Worm (Caenorhabditis elegans): Measurements from ENCODE around the gene C26B9.5.

C26B9.5 gene

ce11 chrX:5321563-5321962 is 7.7 kb upstream of the C26B9.5 start:
- TF ChIP-seq zag-1 (tag; optimal IDR thresholded peaks at IDR 0.05), result no peak
- no peak for TF ChIP-seq skn-1 (tag; optimal IDR thresholded peaks at IDR 0.05)
- TF ChIP-seq unc-39 (tag; optimal IDR thresholded peaks at IDR 0.05), result no peak
- no peak for TF ChIP-seq elt-1 (tag; optimal IDR thresholded peaks at IDR 0.05)
- no peak for TF ChIP-seq sem-4 (tag; optimal IDR thresholded peaks at IDR 0.05)
- TF ChIP-seq mab-5 (tag; optimal IDR thresholded peaks at IDR 0.05), result no peak
- no peak for TF ChIP-seq ztf-11 (tag; optimal IDR thresholded peaks at IDR 0.05)
- TF ChIP-seq dmd-4 (tag; optimal IDR thresholded peaks at IDR 0.05), result no peak
- TF ChIP-seq elt-3 (tag; optimal IDR thresholded peaks at IDR 0.05), result no peak
- no peak for TF ChIP-seq peb-1 (tag; optimal IDR thresholded peaks at IDR 0.05)
- TF ChIP-seq egl-27 (tag; optimal IDR thresholded peaks at IDR 0.05), result no peak
- no peak for TF ChIP-seq nhr-6 (tag; optimal IDR thresholded peaks at IDR 0.05)

- TF ChIP-seq F13H6.1 (tag; optimal IDR thresholded peaks at IDR 0.05) (no peak), ceh-16 (tag; optimal IDR thresholded peaks at IDR 0.05) (no peak), Y55F3AM.14 (GFP tag; optimal IDR thresholded peaks at IDR 0.05) (no peak), nhr-10 (tag; optimal IDR thresholded peaks at IDR 0.05) (no peak), ZK546.5 (tag; optimal IDR thresholded peaks at IDR 0.05) (no peak), sma-3 (GFP tag; optimal IDR thresholded peaks at IDR 0.05) (no peak), zag-1 (tag; optimal IDR thresholded peaks at IDR 0.05) (no peak), lin-11 (tag; optimal IDR thresholded peaks at IDR 0.05) (no peak), nhr-23 (tag; optimal IDR thresholded peaks at IDR 0.05) (no peak)
Observed at ce11 chrX:5323287-5323686, 6.0 kb upstream of the C26B9.5 start, which contains the start of gene sto-2. Gene sto-2 (minus strand): TSS chrX:5323387.

- TF ChIP-seq snpc-4 (tag; optimal IDR thresholded peaks at IDR 0.05) (no peak), nhr-129 (tag; optimal IDR thresholded peaks at IDR 0.05) (no peak), elt-1 (tag; optimal IDR thresholded peaks at IDR 0.05) (no peak), nhr-10 (tag; optimal IDR thresholded peaks at IDR 0.05) (no peak), dmd-4 (tag; optimal IDR thresholded peaks at IDR 0.05) (no peak), fos-1 (tag; optimal IDR thresholded peaks at IDR 0.05) (no peak), blmp-1 (tag; optimal IDR thresholded peaks at IDR 0.05; ENCODE audit: insufficient read depth) (no peak), mdl-1 (tag; optimal IDR thresholded peaks at IDR 0.05) (no peak), ZK546.5 (tag; optimal IDR thresholded peaks at IDR 0.05) (no peak), sma-3 (GFP tag; optimal IDR thresholded peaks at IDR 0.05) (no peak), unc-62 (GFP tag; optimal IDR thresholded peaks at IDR 0.05) (no peak), unc-39 (tag; optimal IDR thresholded peaks at IDR 0.05) (no peak), zag-1 (tag; optimal IDR thresholded peaks at IDR 0.05) (no peak), ama-1 (optimal IDR thresholded peaks at IDR 0.05) (no peak)
Observed at ce11 chrX:5330765-5331164, 1.5 kb downstream of the C26B9.5 start.

- no peak for TF ChIP-seq ztf-1 (GFP tag; conservative IDR thresholded peaks at IDR 0.05)
Observed at ce11 chrX:5335368-5335767, 6.1 kb downstream of the C26B9.5 start, which contains the start of gene C26B9.6. Gene C26B9.6 (minus strand): TSS chrX:5335468.

ce11 chrX:5336498-5336897 is 7.2 kb downstream of the C26B9.5 start:
- peak; percentile 16 for TF ChIP-seq gmeb-1 (tag; optimal IDR thresholded peaks at IDR 0.05)
- TF ChIP-seq nhr-77 (tag; optimal IDR thresholded peaks at IDR 0.05), result no peak
- no peak for TF ChIP-seq elt-1 (tag; optimal IDR thresholded peaks at IDR 0.05)
- TF ChIP-seq egl-27 (tag; optimal IDR thresholded peaks at IDR 0.05), result peak; percentile 66
- no peak for TF ChIP-seq ztf-11 (tag; optimal IDR thresholded peaks at IDR 0.05)
- TF ChIP-seq fos-1 (tag; optimal IDR thresholded peaks at IDR 0.05), result peak; percentile 49
- no peak for TF ChIP-seq ztf-1 (GFP tag; conservative IDR thresholded peaks at IDR 0.05)
- peak; percentile 71 for TF ChIP-seq C34F6.9 (tag; optimal IDR thresholded peaks at IDR 0.05)
- no peak for TF ChIP-seq nhr-237 (tag; optimal IDR thresholded peaks at IDR 0.05)
- TF ChIP-seq Y55F3AM.14 (GFP tag; optimal IDR thresholded peaks at IDR 0.05), result peak; percentile 61
- no peak for TF ChIP-seq unc-62 (GFP tag; optimal IDR thresholded peaks at IDR 0.05)
- TF ChIP-seq snpc-4 (tag; optimal IDR thresholded peaks at IDR 0.05), result peak; percentile 32
- no peak for TF ChIP-seq nhr-10 (tag; optimal IDR thresholded peaks at IDR 0.05)
- TF ChIP-seq nhr-6 (tag; optimal IDR thresholded peaks at IDR 0.05), result no peak
- TF ChIP-seq nhr-25 (tag; optimal IDR thresholded peaks at IDR 0.05), result peak; percentile 54
- TF ChIP-seq sem-4 (tag; optimal IDR thresholded peaks at IDR 0.05), result peak; percentile 63
- TF ChIP-seq lin-11 (tag; optimal IDR thresholded peaks at IDR 0.05), result peak; percentile 18
- peak; percentile 65 for TF ChIP-seq zag-1 (tag; optimal IDR thresholded peaks at IDR 0.05)
- TF ChIP-seq mbf-1 (tag; optimal IDR thresholded peaks at IDR 0.05), result no peak
- TF ChIP-seq ama-1 (optimal IDR thresholded peaks at IDR 0.05), result no peak
- TF ChIP-seq peb-1 (tag; optimal IDR thresholded peaks at IDR 0.05), result peak; percentile 52
- no peak for TF ChIP-seq ztf-4 (tag; optimal IDR thresholded peaks at IDR 0.05)
- TF ChIP-seq F13H6.1 (tag; optimal IDR thresholded peaks at IDR 0.05), result peak; percentile 75
- TF ChIP-seq sma-3 (GFP tag; optimal IDR thresholded peaks at IDR 0.05), result peak; percentile 33
- TF ChIP-seq lin-13 (GFP tag; optimal IDR thresholded peaks at IDR 0.05), result peak; percentile 61
- no peak for TF ChIP-seq dmd-4 (tag; optimal IDR thresholded peaks at IDR 0.05)
- TF ChIP-seq aly-2 (tag; optimal IDR thresholded peaks at IDR 0.05), result no peak
- TF ChIP-seq mdl-1 (tag; optimal IDR thresholded peaks at IDR 0.05), result peak; percentile 67 to 78
- TF ChIP-seq ceh-16 (tag; optimal IDR thresholded peaks at IDR 0.05), result no peak
- no peak for TF ChIP-seq mab-5 (tag; optimal IDR thresholded peaks at IDR 0.05)
- TF ChIP-seq nhr-12 (tag; optimal IDR thresholded peaks at IDR 0.05), result no peak
- TF ChIP-seq nhr-23 (tag; optimal IDR thresholded peaks at IDR 0.05), result no peak
- TF ChIP-seq lin-39 (tag; optimal IDR thresholded peaks at IDR 0.05), result no peak
- TF ChIP-seq sma-9 (GFP tag; optimal IDR thresholded peaks at IDR 0.05), result peak; percentile 71
- no peak for TF ChIP-seq sma-9 (tag; optimal IDR thresholded peaks at IDR 0.05)
- TF ChIP-seq ZK546.5 (tag; optimal IDR thresholded peaks at IDR 0.05), result no peak
- no peak for TF ChIP-seq ceh-82 (tag; optimal IDR thresholded peaks at IDR 0.05)
- no peak for TF ChIP-seq skn-1 (tag; optimal IDR thresholded peaks at IDR 0.05)
- peak; percentile 79 for TF ChIP-seq nhr-129 (tag; optimal IDR thresholded peaks at IDR 0.05)
